Worm (Caenorhabditis elegans): ENCODE results near the gene B0218.7.

The B0218.7 gene

DNA sequence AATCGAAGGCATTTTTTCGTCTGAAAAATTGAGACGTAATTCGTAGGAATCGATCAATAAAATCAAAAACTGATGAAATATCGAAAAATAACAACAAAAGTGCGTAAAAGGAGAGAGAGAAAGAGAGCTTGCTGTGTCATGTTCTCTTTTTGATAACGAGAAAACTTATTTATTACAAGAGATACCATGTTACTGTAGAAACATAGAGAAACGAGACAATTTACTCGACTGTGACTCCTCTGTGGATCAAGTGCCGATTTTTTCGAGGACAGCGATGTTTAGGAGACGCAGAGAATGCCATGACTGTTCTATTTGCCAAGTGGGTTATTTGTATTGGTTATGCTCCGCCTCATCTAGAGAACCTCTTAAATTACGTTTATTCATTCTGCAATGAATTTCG lies 32.3 kb downstream of the B0218.7 start, which contains the start of gene sph-1 (continued):
- TF ChIP-seq Y67H2A.10 (GFP tag; conservative IDR thresholded peaks at IDR 0.05), result no peak
- TF ChIP-seq attf-5 (GFP tag; optimal IDR thresholded peaks at IDR 0.05), result peak; percentile 48
- 0 out of 2 replicates have a peak, but pooled peaks have one; percentile 26 for TF ChIP-seq dox-1 (GFP tag; IDR thresholded peaks at IDR 0.05)
- TF ChIP-seq lin-54 (GFP tag; optimal IDR thresholded peaks at IDR 0.05), result peak; percentile 0
- TF ChIP-seq nfyb-1 (GFP tag; IDR thresholded peaks at IDR 0.05), result 0 out of 2 replicates have a peak, but pooled peaks have one; percentile 13
- TF ChIP-seq cebp-1 (GFP tag; IDR thresholded peaks at IDR 0.05), result no peak
- TF ChIP-seq cebp-1 (tag; optimal IDR thresholded peaks at IDR 0.05), result peak; percentile 57
- TF ChIP-seq nhr-80 (tag; optimal IDR thresholded peaks at IDR 0.05), result peak; percentile 69
- no peak for TF ChIP-seq unc-130 (GFP tag; optimal IDR thresholded peaks at IDR 0.05)
- TF ChIP-seq tbp1 (GFP tag; optimal IDR thresholded peaks at IDR 0.05), result peak; percentile 0
- no peak for TF ChIP-seq unc-62 (GFP tag; optimal IDR thresholded peaks at IDR 0.05)
- TF ChIP-seq him-1 (tag; optimal IDR thresholded peaks at IDR 0.05), result no peak
- peak; percentile 3 for TF ChIP-seq ceh-27 (GFP tag; optimal IDR thresholded peaks at IDR 0.05)

- TF ChIP-seq lin-40 (tag; optimal IDR thresholded peaks at IDR 0.05), result no peak
- TF ChIP-seq mcd-1 (GFP tag; IDR thresholded peaks at IDR 0.05), result 0 out of 2 replicates have a peak, but pooled peaks have one; percentile 8
Observed at ce11 chrIV:8130131-8130611, 35.7 kb downstream of the B0218.7 start, which contains the start of the genes ndub-11 and moc-3. ndub-11 (minus strand) TSS chrIV:8130231. moc-3 (plus strand) TSS chrIV:8130561.

ce11 chrIV:8127430-8127829 lies 38.4 kb downstream of the B0218.7 start:
- no peak for TF ChIP-seq K12H6.12 (tag; optimal IDR thresholded peaks at IDR 0.05)
- TF ChIP-seq him-1 (tag; optimal IDR thresholded peaks at IDR 0.05), result no peak
- no peak for TF ChIP-seq F57A8.1 (GFP tag; optimal IDR thresholded peaks at IDR 0.05)
- no peak for TF ChIP-seq C17E4.6 (GFP tag; IDR thresholded peaks at IDR 0.05)
- no peak for TF ChIP-seq egl-44 (GFP tag; IDR thresholded peaks at IDR 0.05)

ce11 chrIV:8126902-8127301 lies 38.9 kb downstream of the B0218.7 start, which contains the start of gene ceph-41:
ceph-41 (plus strand) TSS chrIV:8127202.
- no peak for TF ChIP-seq hlh-12 (tag; optimal IDR thresholded peaks at IDR 0.05)
- TF ChIP-seq lin-35 (GFP tag; optimal IDR thresholded peaks at IDR 0.05), result no peak
- no peak for TF ChIP-seq F57C9.4 (tag; optimal IDR thresholded peaks at IDR 0.05)
- no peak for TF ChIP-seq lin-40 (tag; optimal IDR thresholded peaks at IDR 0.05)
- no peak for TF ChIP-seq rcor-1 (GFP tag; IDR thresholded peaks at IDR 0.05)
- TF ChIP-seq nfya-1 (tag; optimal IDR thresholded peaks at IDR 0.05; ENCODE audit: borderline replicate concordance, insufficient read depth), result no peak
- TF ChIP-seq attf-3 (GFP tag; conservative IDR thresholded peaks at IDR 0.05), result no peak
- TF ChIP-seq madf-6 (GFP tag; IDR thresholded peaks at IDR 0.05), result no peak
- no peak for TF ChIP-seq ztf-3 (GFP tag; optimal IDR thresholded peaks at IDR 0.05)
- TF ChIP-seq somi-1 (GFP tag; optimal IDR thresholded peaks at IDR 0.05), result no peak
- TF ChIP-seq egrh-3 (GFP tag; IDR thresholded peaks at IDR 0.05), result no peak
- no peak for TF ChIP-seq hmg-1.2 (GFP tag; IDR thresholded peaks at IDR 0.05)
- no peak for TF ChIP-seq ccch-3 (GFP tag; optimal IDR thresholded peaks at IDR 0.05)
- no peak for TF ChIP-seq madf-10 (tag; optimal IDR thresholded peaks at IDR 0.05)
- TF ChIP-seq nhr-80 (tag; optimal IDR thresholded peaks at IDR 0.05), result no peak
- TF ChIP-seq ztf-28 (GFP tag; IDR thresholded peaks at IDR 0.05), result no peak
- TF ChIP-seq Y53G8AR.9 (GFP tag; conservative IDR thresholded peaks at IDR 0.05), result no peak
- no peak for TF ChIP-seq nhr-120 (GFP tag; IDR thresholded peaks at IDR 0.05)
- TF ChIP-seq Y95B8A.8 (GFP tag; IDR thresholded peaks at IDR 0.05), result no peak
- TF ChIP-seq B0261.1 (tag; optimal IDR thresholded peaks at IDR 0.05), result no peak

Data from whole organism, young adult.